Fruit fly (Drosophila melanogaster): ENCODE results near the gene png.
A peak's percentile ranks its signal among the peaks of the same experiment; 100 is the strongest.

png gene

dm6 chrX:1398455-1399055 lies 41.2 kb upstream of the png start (continued):
- TF ChIP-seq emc (GFP tag; optimal IDR thresholded peaks at IDR 0.05) (no peak), dm (GFP tag; optimal IDR thresholded peaks at IDR 0.05) (no peak), btn (GFP tag; optimal IDR thresholded peaks at IDR 0.05) (no peak), nau (GFP tag; optimal IDR thresholded peaks at IDR 0.05) (no peak), salm (tag; optimal IDR thresholded peaks at IDR 0.05) (no peak), Ssrp (tag; optimal IDR thresholded peaks at IDR 0.05) (peak; percentile 60), CG7786 (GFP tag; optimal IDR thresholded peaks at IDR 0.05) (peak; percentile 65), Hand (GFP tag; optimal IDR thresholded peaks at IDR 0.05) (peak; percentile 30), so (GFP tag; IDR thresholded peaks at IDR 0.05) (0 out of 3 replicates have a peak, but pooled peaks have one; percentile 36), CG17361 (GFP tag; IDR thresholded peaks at IDR 0.05) (peak; percentile 56; the same call in 2 of the 3 replicates), dysf (GFP tag; IDR thresholded peaks at IDR 0.05) (peak; percentile 87), CG1603 (tag; optimal IDR thresholded peaks at IDR 0.05) (peak; percentile 81), Oli (tag; optimal IDR thresholded peaks at IDR 0.05) (peak; percentile 66), CG32767 (GFP tag; IDR thresholded peaks at IDR 0.05) (peak; percentile 63; the same call in 1 of the 2 replicates), onecut (GFP tag; IDR thresholded peaks at IDR 0.05) (peak; percentile 45; the same call in 1 of the 2 replicates), Dek (tag; optimal IDR thresholded peaks at IDR 0.05) (peak; percentile 31), bsh (GFP tag; optimal IDR thresholded peaks at IDR 0.05) (peak in 1 of 2 experiments; percentile 64), mld (GFP tag; IDR thresholded peaks at IDR 0.05; ENCODE audit: partially characterized antibody) (no peak), CG12744 (GFP tag; optimal IDR thresholded peaks at IDR 0.05) (no peak), zen (tag; optimal IDR thresholded peaks at IDR 0.05) (no peak), TFAM (GFP tag; optimal IDR thresholded peaks at IDR 0.05) (no peak), CG4360 (GFP tag; IDR thresholded peaks at IDR 0.05) (no peak), mirr (GFP tag; optimal IDR thresholded peaks at IDR 0.05) (no peak), jumu (GFP tag; optimal IDR thresholded peaks at IDR 0.05) (peak; percentile 11), CG6689 (GFP tag; IDR thresholded peaks at IDR 0.05) (peak; percentile 73; the same call in 1 of the 2 replicates), CG10565 (GFP tag; optimal IDR thresholded peaks at IDR 0.05) (no peak), her (GFP tag; optimal IDR thresholded peaks at IDR 0.05) (no peak), CG9817 (tag; optimal IDR thresholded peaks at IDR 0.05) (peak; percentile 60), Doc3 (GFP tag; IDR thresholded peaks at IDR 0.05; ENCODE audit: partially characterized antibody) (no peak), kni (GFP tag; optimal IDR thresholded peaks at IDR 0.05) (no peak), CG12769 (tag; optimal IDR thresholded peaks at IDR 0.05) (no peak), CG4707 (GFP tag; optimal IDR thresholded peaks at IDR 0.05) (peak; percentile 20), ftz-f1 (GFP tag; optimal IDR thresholded peaks at IDR 0.05) (no peak), ewg (GFP tag; optimal IDR thresholded peaks at IDR 0.05) (peak; percentile 30), CG16863 (GFP tag; optimal IDR thresholded peaks at IDR 0.05) (peak; percentile 41), amos (GFP tag; IDR thresholded peaks at IDR 0.05; ENCODE audit: partially characterized antibody) (no peak), chinmo (GFP tag; IDR thresholded peaks at IDR 0.05; ENCODE audit: partially characterized antibody) (no peak)

dm6 chrX:1397649-1398454 lies 40.5 kb upstream of the png start:
- TF ChIP-seq toy (GFP tag; IDR thresholded peaks at IDR 0.05) (no peak), CG17612 (GFP tag; IDR thresholded peaks at IDR 0.05) (no peak), CG7357 (GFP tag; IDR thresholded peaks at IDR 0.05) (no peak), CG12219 (GFP tag; optimal IDR thresholded peaks at IDR 0.05) (no peak), tx (GFP tag; optimal IDR thresholded peaks at IDR 0.05) (no peak), MBD-R2 (GFP tag; IDR thresholded peaks at IDR 0.05) (no peak), exex (tag; optimal IDR thresholded peaks at IDR 0.05) (no peak), E2f2 (GFP tag; IDR thresholded peaks at IDR 0.05) (no peak), fd64A (GFP tag; optimal IDR thresholded peaks at IDR 0.05) (no peak), ken (GFP tag; IDR thresholded peaks at IDR 0.05) (no peak), CG14965 (GFP tag; optimal IDR thresholded peaks at IDR 0.05; ENCODE audit: borderline replicate concordance) (no peak), insv (GFP tag; optimal IDR thresholded peaks at IDR 0.05) (no peak), cas (GFP tag; IDR thresholded peaks at IDR 0.05) (no peak)
